Fruit fly (Drosophila melanogaster) whole organism: ENCODE measurements around the gene tty.

ENCODE experiments used
- Dll ChIP-seq: fragments of >200 bp; optimal IDR thresholded peaks from 2 replicates; lab custom pipeline; 2017
- EcR ChIP-seq, 2 experiments: fragments of >200 bp; optimal IDR thresholded peaks; 2 replicates each; lab custom pipeline; 2017; ENCODE audit warnings: missing biosample characterization in 2 of 2, missing genetic modification characterization in 2 of 2, missing genetic modification reagents in 2 of 2
- pan ChIP-seq: fragments of >200 bp; optimal IDR thresholded peaks from 2 replicates; lab custom pipeline; 2017
- psq ChIP-seq: fragments of >200 bp; optimal IDR thresholded peaks from 2 replicates; lab custom pipeline; 2017
- usp ChIP-seq: fragments of >200 bp; optimal IDR thresholded peaks from 2 replicates; lab custom pipeline; 2017; ENCODE audit warnings: missing biosample characterization, missing genetic modification characterization, mixed read lengths

dm6 chrX:21387695-21388094, 48.2 kb upstream of the tty start, which contains the start of gene Ddx56:
- TF ChIP-seq pan (lab: Kevin White, UChicago): no peak
- TF ChIP-seq psq (lab: Kevin White, UChicago): no peak
- no peak for TF ChIP-seq Dll (lab: Kevin White, UChicago)
- no peak for TF ChIP-seq usp
- no peak for TF ChIP-seq EcR (GFP tag; optimal IDR thresholded peaks at IDR 0.05; lab: Kevin White, UChicago)
